Worm (Caenorhabditis elegans) whole organism, L4 larva: ENCODE results near the gene pgph-2.
"Not testable (repeated sequence)": the region's sequence is repeated elsewhere in the genome, so short reads cannot be mapped to it uniquely, and the experiment has no call there.

Experiments
- ZK546.5 ChIP-seq, 2 experiments: sonication (generic microtip); optimal IDR thresholded peaks; 2 replicates each; lab custom pipeline; 2017; ENCODE audit warnings: missing biosample characterization in 2 of 2, missing genetic modification characterization in 2 of 2
- ces-1 ChIP-seq: fragments of 150-350 bp; sonication (generic microtip); optimal IDR thresholded peaks from 4 replicates; lab custom pipeline; 2014; ENCODE audit warnings: missing biosample characterization, missing genetic modification reagents, missing genetic modification characterization
- fos-1 ChIP-seq: fragments of 150-350 bp; optimal IDR thresholded peaks from 2 replicates; lab custom pipeline; 2014; ENCODE audit warnings: missing biosample characterization, missing genetic modification characterization
- lsy-2 ChIP-seq, 2 experiments: fragments of 150-350 bp in 1 of 2; sonication (generic microtip) in 1 of 2; optimal IDR thresholded peaks; 2 replicates each; lab custom pipeline; 2014 to 2017; ENCODE audit warnings: missing biosample characterization in 2 of 2, missing genetic modification characterization in 2 of 2
- mdl-1 ChIP-seq, 2 experiments: fragments of 150-350 bp in 1 of 2; sonication (generic microtip) in 1 of 2; optimal IDR thresholded peaks; 2 replicates each; lab custom pipeline; 2014 to 2017; ENCODE audit warnings: missing biosample characterization in 2 of 2, missing genetic modification characterization in 2 of 2
- nhr-25 ChIP-seq: sonication (generic microtip); optimal IDR thresholded peaks from 2 replicates; lab custom pipeline; 2017; ENCODE audit warnings: missing genetic modification characterization, mild to moderate bottlenecking, missing compliant biosample characterization, antibody characterized with exemption, moderate library complexity, borderline replicate concordance; ENCODE audit not compliant: insufficient read depth
- nhr-28 ChIP-seq: fragments of 150-350 bp; optimal IDR thresholded peaks from 2 replicates; lab custom pipeline; 2014; ENCODE audit warnings: missing biosample characterization, missing genetic modification characterization
- nhr-77 ChIP-seq: fragments of 150-350 bp; optimal IDR thresholded peaks from 2 replicates; lab custom pipeline; 2014; ENCODE audit warnings: missing biosample characterization, missing genetic modification characterization
- snpc-4 ChIP-seq: fragments of 150-350 bp; optimal IDR thresholded peaks from 2 replicates; lab custom pipeline; 2014; ENCODE audit warnings: missing biosample characterization, missing genetic modification characterization
- unc-130 ChIP-seq: sonication (generic microtip); optimal IDR thresholded peaks from 2 replicates; lab custom pipeline; 2016; ENCODE audit warnings: missing genetic modification reagents, missing genetic modification characterization, missing compliant biosample characterization
- unc-62 ChIP-seq, 3 experiments: fragments of 150-350 bp in 1 of 3; sonication (generic microtip); optimal IDR thresholded peaks in 2 of 3; peaks in 1 of 3; 1 replicate in 1 of 3; 2 replicates in 2 of 3; lab custom pipeline; 2014 to 2017; ENCODE audit warnings: missing biosample characterization in 3 of 3, missing genetic modification characterization in 3 of 3, missing genetic modification reagents in 3 of 3, missing genotype in 1 of 3
- zag-1 ChIP-seq: fragments of 150-350 bp; optimal IDR thresholded peaks from 2 replicates; lab custom pipeline; 2014; ENCODE audit warnings: missing biosample characterization, missing genetic modification characterization

- not testable (repeated sequence) for TF ChIP-seq nhr-77 (tag; lab: Kevin White, UChicago); mdl-1 (tag; optimal IDR thresholded peaks at IDR 0.05; lab: Kevin White, UChicago); nhr-28 (tag; lab: Kevin White, UChicago); fos-1 (tag; lab: Kevin White, UChicago); ces-1 (GFP tag; lab: Kevin White, UChicago); ZK546.5 (tag; optimal IDR thresholded peaks at IDR 0.05; lab: Kevin White, UChicago); unc-62 (GFP tag; optimal IDR thresholded peaks at IDR 0.05 in 1 of 2; lab: Kevin White, UChicago); unc-62 (tag; optimal IDR thresholded peaks at IDR 0.05; lab: Kevin White, UChicago); zag-1 (tag; lab: Kevin White, UChicago); lsy-2 (tag; optimal IDR thresholded peaks at IDR 0.05; lab: Kevin White, UChicago); unc-130; snpc-4 (tag; lab: Kevin White, UChicago); nhr-25 (tag; lab: Kevin White, UChicago)
Measured at ce11 chrV:5778216-5778615, 13.3 kb downstream of the pgph-2 start.
